Worm (Caenorhabditis elegans): ENCODE results near the gene fbxb-31.

- TF ChIP-seq W03F9.2 (tag; optimal IDR thresholded peaks at IDR 0.05) (no peak), dao-5 (tag; optimal IDR thresholded peaks at IDR 0.05) (no peak)
Measured at ce11 chrII:3622014-3622413, 17.1 kb downstream of the fbxb-31 start, which contains the start of gene M151.7.

Measured in whole organism, L4/young adult.